Fruit fly (Drosophila melanogaster): ENCODE results near the gene Dad1.

The Dad1 gene

DNA sequence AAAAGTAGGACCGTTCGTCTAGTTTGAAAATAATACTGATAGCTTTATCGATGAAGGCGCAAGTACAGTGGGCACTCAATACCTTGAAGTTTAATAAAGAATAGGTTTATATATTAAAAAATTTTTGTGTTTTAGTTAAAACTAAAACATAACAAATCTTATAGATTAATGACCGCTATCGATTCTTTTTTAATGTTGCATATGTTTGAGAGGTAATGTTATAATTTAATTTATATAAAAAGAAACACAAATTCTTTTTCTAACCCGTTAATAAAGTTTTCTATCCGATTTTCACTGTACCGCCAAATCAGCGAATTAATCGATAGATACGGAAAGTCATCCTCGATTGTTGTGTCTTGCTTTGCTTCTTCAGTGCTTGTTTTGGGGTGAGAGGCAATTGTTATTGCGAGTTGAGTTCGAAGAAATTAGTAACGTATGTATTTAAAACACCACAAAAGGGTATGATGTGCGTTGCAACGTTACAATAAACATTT is at the start of gene Dad1, which contains the start of gene CG13384:
Gene Dad1, minus strand, starts transcription at position 30 of the 494 bp plus-strand sequence.
Gene CG13384, plus strand, starts transcription at position 348 of the 494 bp plus-strand sequence.
- peak; percentile 97 for TF ChIP-seq noc (tag; optimal IDR thresholded peaks at IDR 0.05)

DNA sequence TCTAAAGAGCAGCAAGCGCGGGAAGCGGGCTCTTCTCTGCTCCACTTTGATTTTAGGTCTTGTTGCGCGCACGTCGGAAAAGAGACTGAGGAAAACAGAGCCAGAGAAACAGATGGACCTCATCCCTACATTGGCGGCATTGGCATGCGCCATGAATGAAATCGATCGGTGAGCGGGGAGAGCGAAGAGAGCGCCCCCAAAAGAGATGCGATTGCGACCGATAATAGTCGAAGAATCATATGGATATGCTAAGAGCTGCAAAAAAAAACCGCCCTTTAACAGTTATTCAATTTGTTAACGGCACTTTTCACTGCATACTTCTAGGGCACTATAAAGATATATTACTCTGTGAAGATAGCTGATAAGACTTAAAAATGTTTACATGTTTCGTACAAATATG is 49.6 kb upstream of the Dad1 start, which contains the start of gene grk:
Gene grk, minus strand, starts transcription at position 87 of the 400 bp plus-strand sequence.
- TF ChIP-seq noc (tag; optimal IDR thresholded peaks at IDR 0.05), result no peak

DNA sequence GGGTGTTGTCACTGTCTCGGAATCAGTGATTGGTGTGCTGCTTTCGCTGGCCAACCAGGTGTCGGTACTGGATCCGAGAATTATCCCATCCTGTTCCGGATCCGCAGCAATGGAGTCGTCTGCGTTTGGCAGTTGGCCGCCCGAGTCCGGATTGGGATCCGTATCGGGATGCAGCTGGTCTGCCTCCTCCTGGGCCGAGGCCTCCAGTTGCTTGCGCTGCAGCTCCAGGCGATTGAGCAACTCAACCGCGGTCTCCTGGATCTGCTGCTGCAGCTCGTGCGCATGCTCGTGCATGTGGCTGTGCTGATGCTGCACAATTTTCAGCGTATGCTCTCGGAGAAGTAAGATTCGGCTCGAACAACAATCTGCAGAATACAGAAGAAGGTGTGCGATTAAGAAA is 48.2 kb upstream of the Dad1 start:
- no peak for TF ChIP-seq noc (tag; optimal IDR thresholded peaks at IDR 0.05)

DNA sequence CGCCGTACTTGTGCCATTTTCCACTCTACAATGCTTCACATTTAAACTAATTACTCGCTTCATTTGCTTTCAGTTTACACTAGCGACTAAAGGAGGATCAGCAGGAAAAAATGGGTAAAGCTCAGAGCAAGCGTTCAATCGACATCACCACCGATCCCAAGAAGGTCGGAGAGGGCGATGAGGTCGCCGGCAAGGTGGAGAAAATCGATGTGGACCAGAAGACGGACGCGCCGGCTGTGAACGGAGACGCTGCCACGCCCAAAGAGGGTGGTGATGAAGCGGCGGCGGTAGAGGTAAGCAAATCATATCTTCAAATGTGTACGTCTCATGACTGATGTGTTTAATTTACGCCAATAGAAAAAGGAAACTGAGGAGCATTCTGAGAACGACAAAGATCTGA is 42.9 kb upstream of the Dad1 start:
- TF ChIP-seq noc (tag; optimal IDR thresholded peaks at IDR 0.05), result no peak

DNA sequence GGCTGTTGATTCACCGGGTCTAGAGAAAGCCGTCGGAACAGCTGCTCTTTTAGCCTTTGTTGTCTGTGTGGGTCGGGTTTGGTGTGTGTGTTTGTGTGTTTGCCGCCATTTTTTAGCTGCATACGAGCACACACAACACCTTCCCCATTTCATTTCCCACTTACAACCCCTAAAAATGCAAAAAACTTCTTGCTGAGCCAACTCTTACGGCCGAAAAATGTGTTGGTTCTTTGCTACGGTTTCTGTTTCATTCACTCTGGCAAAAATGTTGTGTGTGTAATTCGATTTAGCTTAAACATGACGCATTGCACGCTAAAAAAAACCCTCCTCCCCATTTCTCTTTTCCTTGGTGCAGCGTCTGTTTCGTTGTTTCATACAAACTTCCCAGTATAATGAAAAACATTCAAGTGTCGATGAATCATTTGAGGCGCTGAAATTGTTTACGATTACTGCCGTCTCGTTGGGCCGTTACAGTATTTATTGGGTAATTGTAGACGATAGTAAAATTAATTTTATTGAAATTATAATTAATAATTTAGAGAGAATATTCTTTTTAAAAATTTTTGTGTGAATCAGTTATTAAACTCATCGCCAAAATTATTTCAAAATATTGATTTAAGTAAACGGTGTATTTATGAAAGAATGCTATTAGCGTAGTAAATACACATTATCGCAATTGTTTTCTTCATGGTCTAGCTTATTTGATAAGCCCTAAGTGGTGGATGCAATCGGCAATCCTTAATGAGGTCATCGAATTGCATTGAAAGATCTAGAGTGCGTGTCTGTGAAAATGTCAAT is 42.2 kb upstream of the Dad1 start:
- TF ChIP-seq noc (tag; optimal IDR thresholded peaks at IDR 0.05), result no peak

DNA sequence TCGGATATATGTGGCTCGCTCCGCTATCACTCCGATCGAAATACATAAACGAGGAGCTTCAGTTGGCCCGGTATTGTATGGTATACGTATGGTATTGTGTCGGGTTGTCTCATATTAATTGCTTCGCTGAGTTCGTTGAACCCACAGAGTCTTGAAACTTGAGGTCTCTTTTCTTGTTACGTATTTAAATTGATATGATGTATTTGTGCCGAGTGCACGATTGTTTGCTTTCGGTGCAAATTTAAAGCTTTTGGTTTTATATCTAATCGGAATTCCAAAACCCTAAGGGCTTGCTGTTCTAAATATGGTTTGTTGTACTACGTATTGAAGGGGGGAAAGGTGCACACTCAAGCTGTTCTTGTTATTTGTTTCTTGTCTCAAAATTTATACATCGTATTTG is 41.3 kb upstream of the Dad1 start:
- TF ChIP-seq noc (tag; optimal IDR thresholded peaks at IDR 0.05), result no peak

DNA sequence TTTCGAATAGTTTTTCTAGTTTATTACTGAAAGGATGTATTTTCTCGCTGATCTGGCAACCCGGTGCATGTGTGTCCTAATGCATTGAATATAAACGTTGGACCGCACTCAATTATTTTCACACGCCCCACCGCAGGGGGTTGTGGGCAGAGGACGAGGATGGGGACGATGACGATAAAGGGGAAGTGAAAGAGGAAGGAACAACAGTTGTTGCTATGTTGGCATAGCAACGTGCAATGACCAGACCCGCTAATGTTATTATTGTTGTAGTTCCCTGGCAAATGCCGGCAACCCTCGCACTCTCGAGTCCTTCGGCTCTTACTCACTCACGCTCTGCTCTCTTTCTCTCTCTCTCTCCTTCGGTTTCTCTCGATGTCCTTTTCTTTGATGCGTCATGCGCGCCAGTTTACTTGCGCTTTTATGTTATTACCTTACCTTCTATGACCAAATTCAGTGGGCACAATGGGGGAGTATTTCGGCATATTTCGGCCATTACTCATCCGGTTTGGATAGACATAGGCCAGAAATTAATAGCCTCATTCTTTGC is 40.8 kb upstream of the Dad1 start:
- no peak for TF ChIP-seq noc (tag; optimal IDR thresholded peaks at IDR 0.05)

DNA sequence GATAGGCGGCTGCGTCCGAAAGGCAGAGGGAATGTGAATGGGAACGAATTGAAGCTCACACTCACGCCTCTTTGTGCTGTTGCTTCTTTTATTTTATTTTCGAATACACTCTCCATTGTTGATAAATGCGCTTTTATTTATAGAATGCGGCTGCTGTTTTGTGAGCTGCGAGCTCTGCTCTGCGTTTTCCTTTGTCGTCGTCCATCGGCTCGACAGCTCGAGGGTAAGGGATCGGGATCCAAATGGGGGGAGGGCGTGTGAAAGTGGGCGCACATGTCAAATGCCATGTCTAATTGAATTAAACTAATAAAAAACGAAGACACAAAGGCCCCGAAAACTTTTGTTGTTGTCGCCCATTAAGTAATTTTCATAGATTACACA is 40.1 kb upstream of the Dad1 start:
- TF ChIP-seq noc (tag; optimal IDR thresholded peaks at IDR 0.05), result no peak

DNA sequence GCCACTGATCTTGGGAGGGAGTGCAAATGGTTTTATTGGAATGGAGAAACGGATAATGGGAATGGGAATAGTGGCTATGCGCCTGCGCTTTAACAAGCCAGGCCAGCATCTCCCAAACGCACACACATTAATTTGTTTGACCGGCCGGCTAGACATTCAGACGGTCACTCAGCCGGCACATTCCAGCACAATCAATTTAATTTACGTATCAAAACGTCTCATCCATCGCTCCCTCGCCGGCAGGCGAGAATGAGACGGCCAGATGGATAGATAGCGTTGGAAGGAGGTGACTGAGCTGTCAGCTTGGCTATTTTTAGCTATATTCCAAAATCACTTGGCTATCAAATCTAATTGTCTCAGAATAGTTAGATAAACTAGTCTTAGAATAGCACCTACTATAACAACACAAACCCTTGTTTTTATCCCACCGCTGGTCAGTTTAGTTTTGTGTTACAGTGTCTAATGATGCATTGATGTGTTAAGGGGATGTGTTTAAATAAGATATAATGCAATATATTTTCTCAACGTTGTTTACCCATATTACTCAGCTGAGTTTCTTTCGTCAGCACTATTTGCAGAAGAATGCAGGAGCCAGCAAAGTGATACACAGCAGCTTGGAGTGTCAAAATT is 39.6 kb upstream of the Dad1 start:
- TF ChIP-seq noc (tag; optimal IDR thresholded peaks at IDR 0.05), result no peak

DNA sequence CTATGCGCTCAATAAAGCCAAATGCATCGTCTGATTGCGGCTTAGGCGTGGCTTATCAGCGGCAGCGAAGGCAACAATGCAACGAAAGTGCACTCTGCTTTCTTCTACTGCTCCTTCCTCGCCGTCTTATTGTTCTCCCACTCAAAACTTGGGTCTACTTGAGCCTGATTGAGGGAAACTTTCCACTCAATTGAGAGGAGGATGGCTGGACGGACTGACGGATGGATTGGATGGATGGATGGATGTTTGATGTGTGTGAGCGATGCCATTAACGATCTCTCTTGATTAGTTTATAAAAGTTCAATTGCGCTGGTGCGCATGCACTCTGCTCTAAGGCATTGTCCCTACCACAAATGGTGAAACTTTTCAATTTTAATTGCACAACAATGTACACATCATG is 39.1 kb upstream of the Dad1 start:
- TF ChIP-seq noc (tag; optimal IDR thresholded peaks at IDR 0.05), result no peak

DNA sequence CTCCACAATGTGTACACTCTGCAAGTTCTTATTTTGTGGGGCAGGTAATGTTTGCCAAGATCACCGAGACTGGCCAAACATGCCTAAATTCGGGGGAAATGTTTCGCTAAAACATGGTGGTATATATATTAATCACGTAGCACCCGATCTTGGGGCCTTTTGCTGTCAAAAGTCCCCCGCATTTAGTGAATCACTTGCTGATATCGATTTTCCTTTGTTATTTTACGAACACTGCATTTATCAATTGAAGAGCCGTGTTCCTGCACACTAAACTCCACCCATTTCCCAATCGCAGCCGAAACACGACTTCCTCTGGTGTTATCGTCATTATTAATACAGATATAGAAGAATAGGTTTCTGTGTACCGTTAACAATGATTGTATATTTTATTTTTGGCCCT is 37.8 kb upstream of the Dad1 start:
- TF ChIP-seq noc (tag; optimal IDR thresholded peaks at IDR 0.05), result no peak

DNA sequence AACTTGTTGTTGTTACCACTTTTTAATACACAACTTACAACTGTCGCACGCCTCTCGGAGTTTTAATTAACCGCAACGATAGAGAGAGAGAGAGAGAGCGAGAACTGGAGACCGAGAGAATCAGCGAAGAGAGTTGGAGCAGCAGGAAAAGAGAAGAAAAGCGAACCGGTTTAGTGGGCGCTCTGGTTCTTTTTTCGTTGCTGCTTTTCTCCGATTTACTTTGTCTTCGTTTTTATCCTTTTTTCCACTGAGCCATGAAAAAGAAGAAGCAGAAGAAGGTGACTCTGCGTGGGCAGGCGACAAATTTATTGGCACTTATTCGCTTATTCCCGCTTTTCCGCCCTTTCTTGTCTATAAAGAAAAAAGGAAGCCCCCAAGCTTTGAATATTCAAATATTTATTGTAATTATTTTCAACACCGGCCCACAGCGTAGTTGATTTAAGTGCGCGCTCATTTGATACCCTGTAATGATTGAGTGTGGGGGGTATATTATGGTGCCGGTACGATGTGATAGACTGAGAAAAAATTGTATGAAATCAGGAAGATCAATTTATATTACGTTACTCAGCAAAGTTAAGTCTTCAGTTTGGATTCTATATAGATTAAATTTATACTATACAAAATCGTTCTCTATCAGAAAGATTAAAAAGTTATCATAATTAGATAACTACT is 36.5 kb upstream of the Dad1 start:
- TF ChIP-seq noc (tag; optimal IDR thresholded peaks at IDR 0.05), result no peak

DNA sequence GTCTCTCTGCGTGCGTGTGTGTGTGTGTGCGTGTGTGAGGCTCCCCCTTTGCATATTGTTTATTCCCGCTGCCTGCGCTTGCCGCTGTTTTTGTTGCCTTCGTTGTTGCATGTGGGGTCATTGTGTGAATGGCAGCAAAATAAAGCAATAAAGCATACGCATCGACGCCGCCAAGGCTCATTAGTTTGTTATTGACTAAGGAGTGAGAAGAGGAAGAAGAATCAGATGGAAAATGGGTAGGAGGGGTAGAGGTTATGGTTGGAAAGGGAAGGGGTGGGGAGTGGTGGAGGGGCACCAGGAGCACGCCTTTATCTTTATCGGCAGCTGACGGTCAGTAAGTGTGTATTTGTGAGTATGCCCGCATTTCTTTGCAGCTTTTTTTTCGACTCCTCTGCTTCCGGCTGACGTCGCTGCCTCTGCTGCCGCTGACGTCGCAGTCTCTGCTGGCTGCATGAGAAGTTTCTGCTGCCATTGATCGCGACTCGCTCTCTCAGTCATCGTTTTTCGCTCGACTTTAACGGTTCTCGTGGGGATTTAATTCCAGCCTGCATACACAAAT is 35.5 kb upstream of the Dad1 start:
- no peak for TF ChIP-seq noc (tag; optimal IDR thresholded peaks at IDR 0.05)

DNA sequence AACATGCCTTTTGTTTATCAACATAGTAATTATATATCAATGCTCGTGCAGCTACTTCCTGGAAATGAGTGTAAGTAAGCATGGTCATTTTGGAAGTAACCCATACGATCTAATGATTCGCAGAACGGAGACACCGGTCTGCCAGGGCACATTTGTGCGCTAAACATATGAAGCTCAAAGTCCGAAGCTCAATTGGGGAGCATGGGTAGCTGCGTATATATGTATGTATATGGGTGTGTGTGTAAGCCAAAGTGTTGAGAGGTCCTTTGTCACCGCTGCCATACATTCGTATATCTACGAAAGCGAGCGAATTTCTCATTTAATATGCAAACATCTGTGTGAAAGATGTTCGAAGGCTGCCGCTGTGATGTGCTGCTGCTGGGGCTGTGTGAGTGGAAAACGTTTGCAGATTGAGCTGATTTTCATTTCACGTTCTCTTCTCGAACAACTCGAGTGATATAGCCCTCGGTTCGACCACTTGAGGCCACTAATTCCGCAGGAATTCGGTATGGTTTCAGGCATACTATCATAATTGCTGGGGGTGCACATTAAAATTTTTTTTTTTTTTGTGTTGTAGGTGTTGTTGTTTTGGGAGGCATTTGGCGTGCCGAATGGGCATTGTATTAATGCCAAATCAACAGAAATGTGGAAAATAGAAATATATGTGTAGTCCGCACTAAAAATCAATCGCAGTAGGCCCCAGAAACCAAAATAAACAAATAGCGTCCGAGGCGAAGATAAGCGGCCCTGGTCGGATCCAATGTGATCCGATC is 34.4 kb upstream of the Dad1 start:
- TF ChIP-seq noc (tag; optimal IDR thresholded peaks at IDR 0.05), result no peak

DNA sequence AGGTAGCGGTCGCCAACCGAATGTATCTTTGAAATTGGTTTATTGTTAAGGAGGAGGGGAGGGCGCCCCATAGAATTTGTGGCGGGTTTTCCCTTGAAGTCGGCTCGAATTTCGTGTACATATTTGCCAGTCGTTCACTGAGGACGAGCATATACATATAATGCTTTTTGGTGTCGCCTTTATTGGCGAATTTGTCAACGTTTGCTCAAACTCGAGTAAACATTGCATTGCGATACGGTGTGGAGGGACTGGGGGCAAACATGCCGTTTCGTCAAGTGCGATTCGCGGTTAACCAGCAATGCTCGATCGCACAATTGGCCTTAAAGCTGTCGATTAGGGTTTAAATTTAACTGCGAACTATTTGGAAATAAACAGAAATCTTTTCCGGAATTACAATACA is 33.6 kb upstream of the Dad1 start:
- no peak for TF ChIP-seq noc (tag; optimal IDR thresholded peaks at IDR 0.05)

Data from whole organism, larva.